Fruit fly (Drosophila melanogaster): ENCODE measurements around the gene CG13082.

Gene CG13082

DNA sequence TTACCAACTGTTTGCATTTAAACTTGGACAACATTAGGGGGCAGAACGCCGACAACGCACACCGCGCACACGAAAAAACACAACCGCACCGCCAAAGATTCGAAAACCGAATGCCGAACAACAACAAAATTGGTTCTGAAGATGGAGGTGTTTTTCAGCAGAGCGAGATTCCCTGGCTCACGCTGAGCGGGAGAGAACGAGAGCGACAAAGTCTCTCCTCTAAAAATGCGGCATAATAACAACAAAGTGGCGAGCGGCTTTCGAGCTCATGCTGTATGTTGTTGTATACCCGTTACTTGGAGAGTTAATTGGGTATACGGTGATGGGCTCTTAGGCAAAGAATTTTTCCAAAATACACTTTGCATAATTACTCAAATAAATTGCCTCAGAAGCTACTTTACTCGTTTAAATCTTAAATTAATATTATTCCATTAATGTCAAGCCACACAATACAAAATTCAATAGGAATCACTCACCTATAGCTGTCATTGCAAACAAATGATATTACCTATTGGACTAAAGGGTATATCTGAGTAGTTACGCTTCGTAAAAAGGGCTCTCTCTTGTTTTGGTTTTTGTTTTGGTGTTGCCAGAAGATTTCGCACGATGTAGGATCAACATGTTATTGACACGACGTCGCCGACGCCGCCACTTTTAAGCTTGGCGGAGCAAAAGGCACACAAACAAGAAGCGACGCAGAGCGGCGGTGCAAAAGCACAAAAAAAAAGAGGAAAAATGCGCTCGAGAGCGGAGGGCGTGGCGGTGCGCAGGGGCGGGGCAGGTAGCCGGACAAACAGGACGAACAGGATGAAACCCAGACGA lies 34.5 kb downstream of the CG13082 start (continued):
- peak; percentile 80 for TF ChIP-seq CG11504 (tag; optimal IDR thresholded peaks at IDR 0.05)
- TF ChIP-seq CG12391 (tag; optimal IDR thresholded peaks at IDR 0.05), result peak; percentile 70
- peak; percentile 57 for TF ChIP-seq CG10147 (GFP tag; optimal IDR thresholded peaks at IDR 0.05)
- TF ChIP-seq ro (GFP tag; IDR thresholded peaks at IDR 0.05), result no peak
- peak; percentile 81 for TF ChIP-seq lab (GFP tag; optimal IDR thresholded peaks at IDR 0.05)
- no peak for TF ChIP-seq CG6654 (GFP tag; optimal IDR thresholded peaks at IDR 0.05)
- peak; percentile 74 for TF ChIP-seq BtbVII (GFP tag; optimal IDR thresholded peaks at IDR 0.05)
- peak; percentile 52 for TF ChIP-seq CG10366 (GFP tag; IDR thresholded peaks at IDR 0.05)
- no peak for TF ChIP-seq nau (GFP tag; optimal IDR thresholded peaks at IDR 0.05)
- TF ChIP-seq Atf6 (GFP tag; IDR thresholded peaks at IDR 0.05), result peak; percentile 65
- peak; percentile 55 for TF ChIP-seq schlank (tag; optimal IDR thresholded peaks at IDR 0.05)
- TF ChIP-seq Camta (GFP tag; optimal IDR thresholded peaks at IDR 0.05), result peak; percentile 63
- TF ChIP-seq z (GFP tag; IDR thresholded peaks at IDR 0.05), result peak; percentile 63; the same call in 2 of the 3 replicates
- no peak for TF ChIP-seq pita (GFP tag; optimal IDR thresholded peaks at IDR 0.05)
- TF ChIP-seq sr (GFP tag; IDR thresholded peaks at IDR 0.05), result no peak
- no peak for TF ChIP-seq pzg (GFP tag; optimal IDR thresholded peaks at IDR 0.05)
- peak; percentile 53 for TF ChIP-seq CG8388 (GFP tag; optimal IDR thresholded peaks at IDR 0.05)
- TF ChIP-seq CG6689 (GFP tag; IDR thresholded peaks at IDR 0.05), result peak; percentile 71
- TF ChIP-seq Asciz (GFP tag; optimal IDR thresholded peaks at IDR 0.05), result peak; percentile 26
- 0 out of 2 replicates have a peak, but pooled peaks have one; percentile 50 for TF ChIP-seq vvl (GFP tag; IDR thresholded peaks at IDR 0.05)
- TF ChIP-seq sens (GFP tag), result peak; percentile 94
- no peak for TF ChIP-seq Poxn (GFP tag; IDR thresholded peaks at IDR 0.05)
- TF ChIP-seq MESR4 (GFP tag; optimal IDR thresholded peaks at IDR 0.05), result no peak
- TF ChIP-seq CG15514 (GFP tag; optimal IDR thresholded peaks at IDR 0.05), result peak; percentile 66
- peak; percentile 38 for TF ChIP-seq CG12104 (GFP tag; optimal IDR thresholded peaks at IDR 0.05)
- peak; percentile 45 for TF ChIP-seq CG6765 (GFP tag; optimal IDR thresholded peaks at IDR 0.05)
- 0 out of 3 replicates have a peak, but pooled peaks have one; percentile 8 for TF ChIP-seq Mrtf (GFP tag; IDR thresholded peaks at IDR 0.05)
- no peak for TF ChIP-seq CG17802 (tag; optimal IDR thresholded peaks at IDR 0.05)
- TF ChIP-seq CG4404 (GFP tag; IDR thresholded peaks at IDR 0.05), result peak; percentile 48
- TF ChIP-seq Xrp1 (GFP tag; IDR thresholded peaks at IDR 0.05), result peak; percentile 67; the same call in 1 of the 2 replicates
- TF ChIP-seq CG4707 (GFP tag; optimal IDR thresholded peaks at IDR 0.05), result no peak
- TF ChIP-seq Hand (GFP tag; optimal IDR thresholded peaks at IDR 0.05), result peak; percentile 54
- TF ChIP-seq CG13424 (tag; optimal IDR thresholded peaks at IDR 0.05), result peak; percentile 69
- TF ChIP-seq CG7556 (GFP tag; optimal IDR thresholded peaks at IDR 0.05), result peak; percentile 76
- TF ChIP-seq Med (GFP tag), result peak; percentile 73
- TF ChIP-seq zen (tag; optimal IDR thresholded peaks at IDR 0.05), result no peak
- TF ChIP-seq sc (optimal IDR thresholded peaks at IDR 0.05), result no peak
- TF ChIP-seq sc (GFP tag; optimal IDR thresholded peaks at IDR 0.05), result no peak
- peak; percentile 20 for TF ChIP-seq Chrac-16 (GFP tag; optimal IDR thresholded peaks at IDR 0.05)
- TF ChIP-seq CG30431 (GFP tag; optimal IDR thresholded peaks at IDR 0.05), result no peak
- no peak for TF ChIP-seq Scr (GFP tag; IDR thresholded peaks at IDR 0.05; ENCODE audit: partially characterized antibody)
- 0 out of 2 replicates have a peak, but pooled peaks have one; percentile 39 for TF ChIP-seq HLH3B (GFP tag; IDR thresholded peaks at IDR 0.05)
- TF ChIP-seq fd3F (GFP tag; optimal IDR thresholded peaks at IDR 0.05), result peak; percentile 56
- TF ChIP-seq CG14014 (GFP tag; IDR thresholded peaks at IDR 0.05), result peak; percentile 62
- TF ChIP-seq Kr (GFP tag; optimal IDR thresholded peaks at IDR 0.05), result no peak
- TF ChIP-seq nmo (GFP tag; optimal IDR thresholded peaks at IDR 0.05), result peak; percentile 52
- TF ChIP-seq CG3995 (GFP tag; optimal IDR thresholded peaks at IDR 0.05), result no peak
- no peak for TF ChIP-seq crp (GFP tag; optimal IDR thresholded peaks at IDR 0.05)
- no peak for TF ChIP-seq usp (GFP tag; optimal IDR thresholded peaks at IDR 0.05)
